Fruit fly (Drosophila melanogaster) whole organism, prepupa: ENCODE data around the gene CG13137.
A peak's percentile ranks its signal among the peaks of the same experiment; 100 is the strongest.

Source experiments
- Blimp-1 ChIP-seq: fragments of 200-800 bp; sonication (Bioruptor generic); optimal IDR thresholded peaks from 3 replicates; lab custom pipeline; 2017; ENCODE audit warnings: missing biosample characterization, missing genetic modification characterization, mild to moderate bottlenecking, moderate library complexity, missing genetic modification reagents
- CG10631 ChIP-seq: fragments of 200-800 bp; sonication (Bioruptor generic); optimal IDR thresholded peaks from 2 replicates; lab custom pipeline; 2016; ENCODE audit warnings: missing biosample characterization, missing genetic modification characterization
- CG11294 ChIP-seq: fragments of 200-800 bp; sonication (Bioruptor generic); IDR thresholded peaks from 2 replicates; pipeline ENCODE4 v1.3.6; 2022; ENCODE audit warnings: missing biosample characterization, missing genetic modification characterization
- CG11902 ChIP-seq: fragments of 200-800 bp; sonication (Bioruptor generic); optimal IDR thresholded peaks from 3 replicates; lab custom pipeline; 2016; ENCODE audit warnings: missing biosample characterization, missing genetic modification characterization
- CG31627 ChIP-seq: fragments of 200-800 bp; sonication (Bioruptor generic); optimal IDR thresholded peaks from 3 replicates; lab custom pipeline; 2016; ENCODE audit warnings: missing biosample characterization, missing genetic modification characterization
- CG32006 ChIP-seq: fragments of 200-800 bp; sonication (Bioruptor generic); optimal IDR thresholded peaks from 3 replicates; lab custom pipeline; 2017; ENCODE audit warnings: missing biosample characterization, mild to moderate bottlenecking, missing genetic modification characterization
- CG4318 ChIP-seq: fragments of 200-800 bp; sonication (Bioruptor generic); optimal IDR thresholded peaks from 3 replicates; lab custom pipeline; 2017; ENCODE audit warnings: missing biosample characterization, mild to moderate bottlenecking, missing genetic modification characterization
- CG6163 ChIP-seq: fragments of 200-800 bp; sonication (Bioruptor generic); IDR thresholded peaks from 3 replicates; pipeline ENCODE4 v1.3.6; 2022; ENCODE audit warnings: missing biosample characterization, missing genetic modification characterization
- CG6276 ChIP-seq: fragments of 200-800 bp; sonication (Bioruptor generic); optimal IDR thresholded peaks from 2 replicates; lab custom pipeline; 2017; ENCODE audit warnings: missing biosample characterization, mild to moderate bottlenecking, missing genetic modification characterization
- CG8119 ChIP-seq: fragments of 200-800 bp; sonication (Bioruptor generic); IDR thresholded peaks from 3 replicates; pipeline ENCODE4 v1.3.6; 2022; ENCODE audit warnings: missing biosample characterization, missing genetic modification characterization
- CG8319 ChIP-seq: fragments of 200-800 bp; sonication (Bioruptor generic); optimal IDR thresholded peaks from 3 replicates; lab custom pipeline; 2016; ENCODE audit warnings: missing biosample characterization, missing genetic modification characterization
- CG8632 ChIP-seq: fragments of 200-800 bp; sonication (Bioruptor generic); optimal IDR thresholded peaks from 3 replicates; lab custom pipeline; 2016; ENCODE audit warnings: missing biosample characterization, missing genetic modification characterization
- CG9139 ChIP-seq: fragments of 200-800 bp; sonication (Bioruptor generic); optimal IDR thresholded peaks from 3 replicates; lab custom pipeline; 2017; ENCODE audit warnings: missing biosample characterization, mild to moderate bottlenecking, missing genetic modification characterization
- Eip78C ChIP-seq: fragments of 200-800 bp; sonication (Bioruptor generic); peaks from one replicate; lab custom pipeline; 2016; ENCODE audit warnings: missing biosample characterization, missing genetic modification characterization
- Ets96B ChIP-seq: fragments of 200-800 bp; optimal IDR thresholded peaks from 2 replicates; lab custom pipeline; 2019; ENCODE audit warnings: missing biosample characterization, mild to moderate bottlenecking, missing genetic modification characterization, moderate library complexity
- Hr39 ChIP-seq: fragments of 200-800 bp; sonication (Bioruptor generic); optimal IDR thresholded peaks from 2 replicates; lab custom pipeline; 2016; ENCODE audit warnings: missing biosample characterization, missing genetic modification characterization
- Hr4 ChIP-seq: fragments of 200-800 bp; sonication (Bioruptor generic); optimal IDR thresholded peaks from 3 replicates; lab custom pipeline; 2016; ENCODE audit warnings: missing biosample characterization, missing genetic modification characterization
- Sox102F ChIP-seq: fragments of 200-800 bp; sonication (Bioruptor generic); optimal IDR thresholded peaks from 2 replicates; lab custom pipeline; 2016; ENCODE audit warnings: missing biosample characterization, mild to moderate bottlenecking, missing genetic modification characterization
- Sox14 ChIP-seq: fragments of 200-800 bp; sonication (Bioruptor generic); optimal IDR thresholded peaks from 3 replicates; lab custom pipeline; 2016; ENCODE audit warnings: missing biosample characterization, missing genetic modification characterization
- achi ChIP-seq: fragments of 200-800 bp; sonication (Bioruptor generic); optimal IDR thresholded peaks from 3 replicates; lab custom pipeline; 2016; ENCODE audit warnings: missing biosample characterization, missing genetic modification characterization
- cyc ChIP-seq: fragments of 200-800 bp; sonication (Bioruptor generic); optimal IDR thresholded peaks from 3 replicates; lab custom pipeline; 2016; ENCODE audit warnings: missing biosample characterization, missing genetic modification characterization
- esn ChIP-seq: fragments of 200-800 bp; sonication (Bioruptor generic); optimal IDR thresholded peaks from 2 replicates; lab custom pipeline; 2016; ENCODE audit warnings: missing biosample characterization, mild to moderate bottlenecking, missing genetic modification characterization, moderate library complexity
- lz ChIP-seq: fragments of 200-800 bp; sonication (Bioruptor generic); optimal IDR thresholded peaks from 3 replicates; lab custom pipeline; 2016; ENCODE audit warnings: missing biosample characterization, missing genetic modification characterization
- net ChIP-seq: fragments of 200-800 bp; sonication (Bioruptor generic); optimal IDR thresholded peaks from 3 replicates; lab custom pipeline; 2016; ENCODE audit warnings: missing biosample characterization, missing genetic modification characterization
- svp ChIP-seq: fragments of 200-800 bp; sonication (Bioruptor generic); peaks from one replicate; lab custom pipeline; 2016; ENCODE audit warnings: missing biosample characterization, missing genetic modification characterization
- topi ChIP-seq: fragments of 200-800 bp; sonication (Bioruptor generic); optimal IDR thresholded peaks from 3 replicates; lab custom pipeline; 2016; ENCODE audit warnings: missing biosample characterization, missing genetic modification characterization
- vri ChIP-seq: fragments of 200-800 bp; sonication (Bioruptor generic); optimal IDR thresholded peaks from 3 replicates; lab custom pipeline; 2016; ENCODE audit warnings: missing biosample characterization, mild to moderate bottlenecking, missing genetic modification characterization

The CG13137 gene

DNA sequence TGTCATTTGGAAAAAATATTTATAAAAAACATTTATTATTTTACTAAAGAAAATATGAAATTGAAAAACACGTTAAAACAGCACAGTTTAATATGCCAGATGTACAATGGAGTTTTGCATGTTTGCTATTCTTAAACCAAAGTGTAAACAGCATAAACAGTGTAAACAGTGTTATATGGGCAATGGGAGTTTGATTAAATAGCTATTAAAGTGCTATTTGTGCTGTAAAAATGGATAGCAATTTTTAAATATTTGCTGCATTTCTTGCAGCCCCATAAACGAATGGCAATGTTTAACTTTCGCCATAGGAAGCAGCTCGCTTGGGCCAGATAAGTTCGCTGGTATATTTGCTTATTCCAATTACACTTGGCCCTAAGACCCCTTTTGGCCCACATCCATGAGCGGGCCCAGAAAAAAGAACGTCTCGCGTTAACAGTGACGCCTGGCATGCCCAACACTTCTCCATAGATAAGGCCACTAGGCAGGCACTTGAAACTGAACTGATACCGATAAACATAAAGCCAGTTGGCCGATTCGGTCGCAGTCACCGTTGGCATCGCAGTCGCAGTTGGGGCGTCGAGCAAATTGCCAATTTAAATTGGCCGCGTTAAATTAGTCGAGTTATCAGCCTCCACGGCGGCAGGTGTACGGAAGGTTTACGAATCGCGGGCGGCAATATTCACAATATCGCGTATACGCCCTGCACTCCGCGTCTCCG is 28.1 kb upstream of the CG13137 start, which contains the start of gene CG4839 (continued):
- peak; percentile 9 for TF ChIP-seq CG31627 (GFP tag; lab: Kevin White, UChicago)
- peak; percentile 12 for TF ChIP-seq Hr39
- no peak for TF ChIP-seq CG8319 (GFP tag; lab: Kevin White, UChicago)
- no peak for TF ChIP-seq CG11294
- TF ChIP-seq lz (GFP tag; lab: Kevin White, UChicago): peak; percentile 26
- TF ChIP-seq svp (GFP tag; lab: Kevin White, UChicago): peak; percentile 69
- no peak for TF ChIP-seq Hr4
- TF ChIP-seq achi: peak; percentile 24
- no peak for TF ChIP-seq CG32006 (GFP tag; lab: Kevin White, UChicago)
- peak; percentile 22 for TF ChIP-seq Blimp-1 (GFP tag; lab: Kevin White, UChicago)
- TF ChIP-seq topi: peak; percentile 44

DNA sequence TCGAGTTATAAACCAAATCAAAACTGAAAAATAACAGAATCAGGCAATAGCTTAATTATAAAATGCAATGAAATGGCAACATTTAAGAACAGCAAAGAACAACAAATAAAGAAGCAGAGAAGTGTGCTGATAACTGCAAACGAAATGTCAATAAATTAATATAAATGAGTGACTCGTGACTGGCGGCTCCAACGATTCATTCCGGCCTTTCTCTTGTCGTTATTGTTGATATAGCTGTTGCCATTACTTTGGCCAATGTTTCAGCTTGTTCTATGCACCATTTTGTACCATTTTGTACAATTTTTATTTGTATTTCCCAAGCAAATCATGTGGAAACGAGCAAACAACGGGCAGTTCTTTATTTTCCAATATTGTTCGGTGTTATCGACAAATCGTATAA is 26.9 kb upstream of the CG13137 start:
- TF ChIP-seq CG4318 (GFP tag; lab: Kevin White, UChicago) (no peak), svp (GFP tag; lab: Kevin White, UChicago) (peak; percentile 53)

DNA sequence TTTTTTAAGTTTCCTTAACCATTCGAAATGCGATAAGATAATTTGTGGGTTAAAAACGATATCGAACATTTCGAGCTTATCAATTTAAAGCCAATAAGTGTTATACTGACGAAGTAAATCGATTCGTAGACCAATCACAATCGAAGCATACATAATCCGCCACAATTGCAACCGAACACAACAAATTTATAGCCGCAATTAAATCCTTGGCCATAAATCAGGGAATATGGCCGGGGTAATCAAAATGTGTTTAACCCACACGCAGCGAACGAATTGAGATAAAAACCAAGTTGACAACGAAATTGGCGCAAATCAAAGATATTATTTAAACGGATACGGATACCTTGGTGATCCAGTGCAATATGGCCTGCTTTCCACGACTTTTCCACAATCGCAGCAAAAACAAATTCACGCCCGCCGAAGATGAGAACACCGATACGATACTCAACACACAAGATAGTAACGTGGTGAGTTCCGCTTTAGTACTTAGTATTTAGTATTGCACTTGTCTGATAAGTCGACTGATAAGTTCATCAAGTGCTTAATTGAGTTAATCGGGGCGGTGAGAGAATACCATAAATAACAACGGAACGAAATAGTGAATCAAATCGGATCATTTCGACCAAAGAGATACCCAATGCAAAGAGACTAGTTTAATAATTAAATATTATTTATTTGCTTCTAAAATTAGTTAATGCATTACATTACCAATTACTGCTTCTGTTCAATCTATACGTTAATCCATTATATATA is 25.6 kb upstream of the CG13137 start:
- TF ChIP-seq CG10631 (GFP tag; lab: Kevin White, UChicago) (no peak), vri (GFP tag; lab: Kevin White, UChicago) (peak; percentile 47)

dm6 chr2L:10154395-10154794 is 18.1 kb upstream of the CG13137 start:
- no peak for TF ChIP-seq CG8632 (GFP tag; lab: Kevin White, UChicago)
- TF ChIP-seq CG9139: no peak
- TF ChIP-seq Sox14: no peak
- TF ChIP-seq Sox102F: no peak
- TF ChIP-seq CG8119 (GFP tag; lab: Robert Waterston, UW): no peak
- TF ChIP-seq svp (GFP tag; lab: Kevin White, UChicago): no peak
- no peak for TF ChIP-seq cyc (GFP tag; lab: Kevin White, UChicago)
- no peak for TF ChIP-seq net (GFP tag; lab: Kevin White, UChicago)
- no peak for TF ChIP-seq esn (GFP tag; lab: Kevin White, UChicago)

DNA sequence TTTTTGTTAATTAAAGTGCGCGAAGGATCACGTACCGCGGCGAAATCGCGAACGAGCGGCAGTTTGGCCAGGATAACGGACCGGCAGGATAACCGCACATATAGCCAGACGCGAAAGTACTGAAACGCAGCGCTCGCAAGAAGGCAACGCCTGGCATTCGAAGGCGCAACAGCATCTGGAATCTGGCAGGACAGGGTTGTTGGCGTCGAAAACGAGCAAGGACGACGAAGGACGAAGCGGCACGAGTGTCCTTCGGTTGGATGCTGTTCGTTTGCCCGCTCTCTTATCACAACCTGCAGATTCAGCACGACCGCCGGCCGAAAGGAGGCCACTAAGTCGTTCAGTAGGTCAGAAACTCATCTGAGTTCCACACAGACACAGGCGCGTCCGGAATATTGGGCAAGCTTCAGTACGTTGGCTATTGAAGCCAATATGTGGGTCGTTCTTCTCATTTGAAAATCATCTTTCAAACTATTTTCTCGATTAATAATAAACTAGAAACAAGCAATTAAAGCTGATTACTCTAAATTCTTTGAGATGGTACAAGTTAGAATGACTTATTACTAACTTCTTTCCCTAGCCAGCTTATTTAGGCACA is 7.8 kb downstream of the CG13137 start, which contains the start of gene CG44153:
Gene CG44153, minus strand, starts transcription at position 75 of the 598 bp plus-strand sequence.
- no peak for TF ChIP-seq CG6163 (GFP tag; lab: Robert Waterston, UW)
- no peak for TF ChIP-seq CG9139
- TF ChIP-seq, all 60 proteins: peak for 0

dm6 chr2L:10191396-10191795 is 18.9 kb downstream of the CG13137 start, which contains the start of gene Fum4:
Fum4 (minus strand) TSS chr2L:10191496.
- TF ChIP-seq CG31627 (GFP tag; lab: Kevin White, UChicago) (no peak), esn (GFP tag; lab: Kevin White, UChicago) (no peak), svp (GFP tag; lab: Kevin White, UChicago) (no peak), cyc (GFP tag; lab: Kevin White, UChicago) (no peak), Hr39 (no peak), Ets96B (tag; lab: Kevin White, UChicago) (no peak), Eip78C (GFP tag; lab: Kevin White, UChicago) (no peak), CG11902 (GFP tag; lab: Kevin White, UChicago) (no peak), CG6163 (GFP tag; lab: Robert Waterston, UW) (no peak), CG6276 (GFP tag; lab: Kevin White, UChicago) (no peak), CG8632 (GFP tag; lab: Kevin White, UChicago) (no peak)
